Fruit fly (Drosophila melanogaster) whole organism, pupa: ENCODE results near the gene CG34462.

Source experiments
- CG14655 ChIP-seq: fragments of 200-800 bp; sonication (Bioruptor generic); optimal IDR thresholded peaks from 3 replicates; lab custom pipeline; 2017; ENCODE audit warnings: mild to moderate bottlenecking, missing biosample characterization, missing genetic modification reagents, missing genetic modification characterization
- CG17806 ChIP-seq: fragments of 200-800 bp; sonication (Bioruptor generic); optimal IDR thresholded peaks from 2 replicates; lab custom pipeline; 2018; ENCODE audit warnings: missing biosample characterization, mild to moderate bottlenecking, missing genetic modification characterization, moderate library complexity
- CG34367 ChIP-seq: fragments of 200-800 bp; sonication (Bioruptor generic); optimal IDR thresholded peaks from 2 replicates; lab custom pipeline; 2018; ENCODE audit warnings: missing biosample characterization, mild to moderate bottlenecking, missing genetic modification characterization
- CG4496 ChIP-seq: fragments of 200-800 bp; sonication (Bioruptor generic); IDR thresholded peaks from 3 replicates; pipeline ENCODE4 v1.3.6; 2022; ENCODE audit warnings: missing biosample characterization, missing genetic modification characterization
- CG8159 ChIP-seq: fragments of 200-800 bp; sonication (Bioruptor generic); optimal IDR thresholded peaks from 3 replicates; lab custom pipeline; 2018; ENCODE audit warnings: missing biosample characterization, mild to moderate bottlenecking, missing genetic modification characterization, moderate library complexity
- CG8301 ChIP-seq: fragments of 200-800 bp; sonication (Bioruptor generic); optimal IDR thresholded peaks from 2 replicates; lab custom pipeline; 2018; ENCODE audit warnings: missing biosample characterization, mild to moderate bottlenecking, missing genetic modification characterization
- CG9948 ChIP-seq: fragments of 200-800 bp; sonication (Bioruptor generic); optimal IDR thresholded peaks from 2 replicates; lab custom pipeline; 2018; ENCODE audit warnings: missing biosample characterization, mild to moderate bottlenecking, missing genetic modification characterization, moderate library complexity
- D1 ChIP-seq: fragments of 200-800 bp; sonication (Bioruptor generic); optimal IDR thresholded peaks from 2 replicates; lab custom pipeline; 2018; ENCODE audit warnings: missing biosample characterization, mild to moderate bottlenecking, missing genetic modification characterization, moderate library complexity
- EcR ChIP-seq: fragments of 200-800 bp; sonication (Bioruptor generic); optimal IDR thresholded peaks from 3 replicates; lab custom pipeline; 2019; ENCODE audit warnings: missing biosample characterization, missing genetic modification characterization, mild to moderate bottlenecking, moderate library complexity, missing genetic modification reagents
- Ets98B ChIP-seq: fragments of 200-800 bp; sonication (Bioruptor generic); IDR thresholded peaks from 2 replicates; pipeline ENCODE4 v1.3.6; 2022; ENCODE audit warnings: missing biosample characterization, missing genetic modification characterization
- Pif1A ChIP-seq: fragments of 200-800 bp; sonication (Bioruptor generic); optimal IDR thresholded peaks from 3 replicates; lab custom pipeline; 2016; ENCODE audit warnings: missing biosample characterization, missing genetic modification characterization
- Pif1B ChIP-seq: fragments of 200-800 bp; sonication (Bioruptor generic); optimal IDR thresholded peaks from 3 replicates; lab custom pipeline; 2016; ENCODE audit warnings: missing biosample characterization, missing genetic modification characterization
- Snoo ChIP-seq: fragments of 200-800 bp; sonication (Bioruptor generic); optimal IDR thresholded peaks from 3 replicates; lab custom pipeline; 2017; ENCODE audit warnings: missing biosample characterization, mild to moderate bottlenecking, missing genetic modification characterization, inconsistent platforms
- gl ChIP-seq: fragments of 200-800 bp; sonication (Bioruptor generic); optimal IDR thresholded peaks from 2 replicates; lab custom pipeline; 2018; ENCODE audit warnings: missing biosample characterization, mild to moderate bottlenecking, missing genetic modification characterization

- TF ChIP-seq Snoo (tag; lab: Kevin White, UChicago) (no peak), D1 (tag; lab: Kevin White, UChicago) (no peak), CG8159 (no peak), Pif1B (GFP tag; lab: Kevin White, UChicago) (no peak), CG9948 (tag; lab: Kevin White, UChicago) (no peak), Ets98B (no peak), CG14655 (no peak), CG34367 (tag; lab: Kevin White, UChicago) (no peak), CG8301 (tag; lab: Kevin White, UChicago) (no peak), EcR (GFP tag; lab: Kevin White, UChicago) (no peak), CG17806 (tag; lab: Kevin White, UChicago) (no peak), Pif1A (GFP tag; lab: Kevin White, UChicago) (no peak), gl (tag; lab: Kevin White, UChicago) (no peak), CG4496 (GFP tag; lab: Robert Waterston, UW) (no peak)
These were observed at the start of gene CG34462 for dm6 chr3L:8328283-8328682.
